Fruit fly (Drosophila melanogaster) whole organism, prepupa: Measurements from ENCODE around the gene Drsl1.

ENCODE experiments used
- Blimp-1 ChIP-seq: fragments of 200-800 bp; sonication (Bioruptor generic); optimal IDR thresholded peaks from 3 replicates; lab custom pipeline; 2017; ENCODE audit warnings: missing biosample characterization, missing genetic modification characterization, mild to moderate bottlenecking, moderate library complexity, missing genetic modification reagents
- CG10631 ChIP-seq: fragments of 200-800 bp; sonication (Bioruptor generic); optimal IDR thresholded peaks from 2 replicates; lab custom pipeline; 2016; ENCODE audit warnings: missing biosample characterization, missing genetic modification characterization
- CG10669 ChIP-seq: fragments of 200-800 bp; sonication (Bioruptor generic); optimal IDR thresholded peaks from 3 replicates; lab custom pipeline; 2018; ENCODE audit warnings: missing biosample characterization, mild to moderate bottlenecking, missing genetic modification characterization, moderate library complexity
- CG11294 ChIP-seq: fragments of 200-800 bp; sonication (Bioruptor generic); IDR thresholded peaks from 2 replicates; pipeline ENCODE4 v1.3.6; 2022; ENCODE audit warnings: missing biosample characterization, missing genetic modification characterization
- CG15336 ChIP-seq: fragments of 200-800 bp; sonication (Bioruptor generic); IDR thresholded peaks from 2 replicates; pipeline ENCODE4 v1.3.6; 2022; ENCODE audit warnings: missing biosample characterization, missing genetic modification characterization
- CG1621 ChIP-seq: fragments of 200-800 bp; sonication (Bioruptor generic); optimal IDR thresholded peaks from 3 replicates; lab custom pipeline; 2018; ENCODE audit warnings: missing biosample characterization, mild to moderate bottlenecking, missing genetic modification characterization
- CG3032 ChIP-seq: fragments of 200-800 bp; optimal IDR thresholded peaks from 2 replicates; lab custom pipeline; 2019; ENCODE audit warnings: missing biosample characterization, mild to moderate bottlenecking, missing genetic modification characterization, moderate library complexity
- CG32006 ChIP-seq: fragments of 200-800 bp; sonication (Bioruptor generic); optimal IDR thresholded peaks from 3 replicates; lab custom pipeline; 2017; ENCODE audit warnings: missing biosample characterization, mild to moderate bottlenecking, missing genetic modification characterization
- CG34406 ChIP-seq: fragments of 200-800 bp; sonication (Bioruptor generic); optimal IDR thresholded peaks from 3 replicates; lab custom pipeline; 2016; ENCODE audit warnings: missing biosample characterization, missing genetic modification characterization
- CG3919 ChIP-seq: fragments of 200-800 bp; sonication (Bioruptor generic); optimal IDR thresholded peaks from 3 replicates; lab custom pipeline; 2016; ENCODE audit warnings: missing biosample characterization, missing genetic modification characterization
- CG4318 ChIP-seq: fragments of 200-800 bp; sonication (Bioruptor generic); optimal IDR thresholded peaks from 3 replicates; lab custom pipeline; 2017; ENCODE audit warnings: missing biosample characterization, mild to moderate bottlenecking, missing genetic modification characterization
- CG6163 ChIP-seq: fragments of 200-800 bp; sonication (Bioruptor generic); IDR thresholded peaks from 3 replicates; pipeline ENCODE4 v1.3.6; 2022; ENCODE audit warnings: missing biosample characterization, missing genetic modification characterization
- CG6276 ChIP-seq: fragments of 200-800 bp; sonication (Bioruptor generic); optimal IDR thresholded peaks from 2 replicates; lab custom pipeline; 2017; ENCODE audit warnings: missing biosample characterization, mild to moderate bottlenecking, missing genetic modification characterization
- CG6792 ChIP-seq: fragments of 200-800 bp; sonication (Bioruptor generic); optimal IDR thresholded peaks from 3 replicates; lab custom pipeline; 2016; ENCODE audit warnings: missing biosample characterization, missing genetic modification characterization
- CG6808 ChIP-seq: fragments of 200-800 bp; sonication (Bioruptor generic); optimal IDR thresholded peaks from 3 replicates; lab custom pipeline; 2017; ENCODE audit warnings: missing biosample characterization, missing genetic modification characterization, mild to moderate bottlenecking, moderate library complexity, missing genetic modification reagents
- CG6854 ChIP-seq: fragments of 200-800 bp; sonication (Bioruptor generic); optimal IDR thresholded peaks from 2 replicates; lab custom pipeline; 2017; ENCODE audit warnings: missing biosample characterization, mild to moderate bottlenecking, missing genetic modification characterization
- CG7368 ChIP-seq: fragments of 200-800 bp; sonication (Bioruptor generic); optimal IDR thresholded peaks from 3 replicates; lab custom pipeline; 2016; ENCODE audit warnings: missing biosample characterization, missing genetic modification characterization
- CG8632 ChIP-seq: fragments of 200-800 bp; sonication (Bioruptor generic); optimal IDR thresholded peaks from 3 replicates; lab custom pipeline; 2016; ENCODE audit warnings: missing biosample characterization, missing genetic modification characterization
- CG9139 ChIP-seq: fragments of 200-800 bp; sonication (Bioruptor generic); optimal IDR thresholded peaks from 3 replicates; lab custom pipeline; 2017; ENCODE audit warnings: missing biosample characterization, mild to moderate bottlenecking, missing genetic modification characterization
- Eip75B ChIP-seq: fragments of 200-800 bp; sonication (Bioruptor generic); optimal IDR thresholded peaks from 3 replicates; lab custom pipeline; 2016; ENCODE audit warnings: missing biosample characterization, missing genetic modification characterization
- Eip93F ChIP-seq: fragments of 200-800 bp; sonication (Bioruptor generic); optimal IDR thresholded peaks from 2 replicates; lab custom pipeline; 2016; ENCODE audit warnings: missing biosample characterization, mild to moderate bottlenecking, missing genetic modification characterization
- Ets21C ChIP-seq: fragments of 200-800 bp; sonication (Bioruptor generic); optimal IDR thresholded peaks from 3 replicates; lab custom pipeline; 2016; ENCODE audit warnings: missing biosample characterization, missing genetic modification characterization
- Ets96B ChIP-seq: fragments of 200-800 bp; optimal IDR thresholded peaks from 2 replicates; lab custom pipeline; 2019; ENCODE audit warnings: missing biosample characterization, mild to moderate bottlenecking, missing genetic modification characterization, moderate library complexity
- Gug ChIP-seq: fragments of 200-800 bp; sonication (Bioruptor generic); IDR thresholded peaks from 2 replicates; pipeline ENCODE4 v1.3.6; 2022; ENCODE audit warnings: missing biosample characterization, missing genetic modification characterization
- Hr38 ChIP-seq: sonication (Bioruptor generic); optimal IDR thresholded peaks from 2 replicates; lab custom pipeline; 2016; ENCODE audit warnings: missing biosample characterization, missing genetic modification characterization
- Lpt ChIP-seq: fragments of 200-800 bp; sonication (Bioruptor generic); optimal IDR thresholded peaks from 3 replicates; lab custom pipeline; 2016; ENCODE audit warnings: missing biosample characterization, missing genetic modification characterization
- Met ChIP-seq: fragments of 200-800 bp; sonication (Bioruptor generic); optimal IDR thresholded peaks from 3 replicates; lab custom pipeline; 2016; ENCODE audit warnings: missing biosample characterization, missing genetic modification characterization
- Smox ChIP-seq: fragments of 200-800 bp; sonication (Bioruptor generic); optimal IDR thresholded peaks from 3 replicates; lab custom pipeline; 2016; ENCODE audit warnings: missing biosample characterization, missing genetic modification characterization
- Sox102F ChIP-seq: fragments of 200-800 bp; sonication (Bioruptor generic); optimal IDR thresholded peaks from 2 replicates; lab custom pipeline; 2016; ENCODE audit warnings: missing biosample characterization, mild to moderate bottlenecking, missing genetic modification characterization
- Sox14 ChIP-seq: fragments of 200-800 bp; sonication (Bioruptor generic); optimal IDR thresholded peaks from 3 replicates; lab custom pipeline; 2016; ENCODE audit warnings: missing biosample characterization, missing genetic modification characterization
- Sox15 ChIP-seq: fragments of 200-800 bp; sonication (Bioruptor generic); optimal IDR thresholded peaks from 3 replicates; lab custom pipeline; 2016; ENCODE audit warnings: missing biosample characterization, missing genetic modification characterization
- dac ChIP-seq: fragments of 200-800 bp; sonication (Bioruptor generic); optimal IDR thresholded peaks from 2 replicates; lab custom pipeline; 2017; ENCODE audit warnings: missing biosample characterization, mild to moderate bottlenecking, missing genetic modification characterization
- esn ChIP-seq: fragments of 200-800 bp; sonication (Bioruptor generic); optimal IDR thresholded peaks from 2 replicates; lab custom pipeline; 2016; ENCODE audit warnings: missing biosample characterization, mild to moderate bottlenecking, missing genetic modification characterization, moderate library complexity
- fd59A ChIP-seq: fragments of 200-800 bp; sonication (Bioruptor generic); optimal IDR thresholded peaks from 2 replicates; lab custom pipeline; 2017; ENCODE audit warnings: missing biosample characterization, mild to moderate bottlenecking, missing genetic modification characterization, missing genetic modification reagents
- fkh ChIP-seq: fragments of 200-800 bp; sonication (Bioruptor generic); optimal IDR thresholded peaks from 3 replicates; lab custom pipeline; 2017; ENCODE audit warnings: missing biosample characterization, mild to moderate bottlenecking, missing genetic modification characterization, moderate library complexity
- lz ChIP-seq: fragments of 200-800 bp; sonication (Bioruptor generic); optimal IDR thresholded peaks from 3 replicates; lab custom pipeline; 2016; ENCODE audit warnings: missing biosample characterization, missing genetic modification characterization
- net ChIP-seq: fragments of 200-800 bp; sonication (Bioruptor generic); optimal IDR thresholded peaks from 3 replicates; lab custom pipeline; 2016; ENCODE audit warnings: missing biosample characterization, missing genetic modification characterization
- pdm3 ChIP-seq: fragments of 200-800 bp; sonication (Bioruptor generic); optimal IDR thresholded peaks from 3 replicates; lab custom pipeline; 2016; ENCODE audit warnings: missing biosample characterization, missing genetic modification characterization
- salr ChIP-seq, 2 experiments: fragments of 200-800 bp; sonication (Bioruptor generic); optimal IDR thresholded peaks; 3 replicates each; lab custom pipeline; 2016 to 2018; ENCODE audit warnings: missing biosample characterization in 2 of 2, missing genetic modification characterization in 2 of 2, mild to moderate bottlenecking in 1 of 2
- ss ChIP-seq, 2 experiments: fragments of 200-800 bp; sonication (Bioruptor generic); optimal IDR thresholded peaks; 2 replicates in 1 of 2; 3 replicates in 1 of 2; lab custom pipeline; 2017 to 2018; ENCODE audit warnings: mild to moderate bottlenecking in 2 of 2, missing biosample characterization in 2 of 2, missing genetic modification characterization in 2 of 2, moderate library complexity in 1 of 2
- svp ChIP-seq: fragments of 200-800 bp; sonication (Bioruptor generic); peaks from one replicate; lab custom pipeline; 2016; ENCODE audit warnings: missing biosample characterization, missing genetic modification characterization
- topi ChIP-seq: fragments of 200-800 bp; sonication (Bioruptor generic); optimal IDR thresholded peaks from 3 replicates; lab custom pipeline; 2016; ENCODE audit warnings: missing biosample characterization, missing genetic modification characterization
- vri ChIP-seq: fragments of 200-800 bp; sonication (Bioruptor generic); optimal IDR thresholded peaks from 3 replicates; lab custom pipeline; 2016; ENCODE audit warnings: missing biosample characterization, mild to moderate bottlenecking, missing genetic modification characterization

Drsl1 gene

dm6 chr3L:3384596-3385436 is 49.2 kb upstream of the Drsl1 start (continued):
- TF ChIP-seq net (peak; percentile 56), lz (GFP tag; lab: Kevin White, UChicago) (peak; percentile 68), Smox (peak; percentile 63), CG8632 (peak; percentile 66), CG34406 (GFP tag; lab: Kevin White, UChicago) (peak; percentile 70), CG6792 (GFP tag; lab: Kevin White, UChicago) (peak; percentile 64), CG3032 (tag; lab: Kevin White, UChicago) (peak; percentile 59), Gug (GFP tag; lab: Robert Waterston, UW) (no peak), Sox15 (GFP tag; lab: Kevin White, UChicago) (peak; percentile 62), salr (GFP tag; optimal IDR thresholded peaks at IDR 0.05; lab: Kevin White, UChicago) (peak; percentile 20 to 85), topi (GFP tag; lab: Kevin White, UChicago) (peak; percentile 75), fkh (GFP tag; lab: Kevin White, UChicago) (no peak), esn (peak; percentile 81), dac (GFP tag; lab: Kevin White, UChicago) (no peak), CG7368 (GFP tag; lab: Kevin White, UChicago) (peak; percentile 26), CG32006 (GFP tag; lab: Kevin White, UChicago) (peak; percentile 85)

dm6 chr3L:3383965-3384595 is 48.5 kb upstream of the Drsl1 start:
- TF ChIP-seq CG6854 (GFP tag; lab: Kevin White, UChicago) (peak; percentile 48), CG1621 (tag; lab: Kevin White, UChicago) (peak; percentile 81), CG9139 (GFP tag; lab: Kevin White, UChicago) (no peak), CG6163 (GFP tag; lab: Robert Waterston, UW) (0 out of 3 replicates have a peak, but pooled peaks have one; percentile 16)
- TF ChIP-seq, all 60 proteins: peak for 3

- peak; percentile 22 for TF ChIP-seq fd59A (GFP tag; lab: Kevin White, UChicago)
- no peak for TF ChIP-seq CG9139 (GFP tag; lab: Kevin White, UChicago)
- TF ChIP-seq ss (GFP tag; optimal IDR thresholded peaks at IDR 0.05; lab: Kevin White, UChicago): peak; percentile 25 to 29
- no peak for TF ChIP-seq Sox102F (GFP tag; lab: Kevin White, UChicago)
- TF ChIP-seq CG7368 (GFP tag; lab: Kevin White, UChicago): peak; percentile 26
- peak; percentile 31 for TF ChIP-seq CG10669
- TF ChIP-seq CG6854 (GFP tag; lab: Kevin White, UChicago): no peak
- TF ChIP-seq Lpt: peak; percentile 51
- no peak for TF ChIP-seq Blimp-1 (GFP tag; lab: Kevin White, UChicago)
- TF ChIP-seq CG10631 (GFP tag; lab: Kevin White, UChicago): peak; percentile 56
- no peak for TF ChIP-seq Eip93F (GFP tag; lab: Kevin White, UChicago)
- peak; percentile 20 for TF ChIP-seq Sox14 (GFP tag; lab: Kevin White, UChicago)
- peak; percentile 34 for TF ChIP-seq CG4318 (GFP tag; lab: Kevin White, UChicago)
- TF ChIP-seq fkh (GFP tag; lab: Kevin White, UChicago): peak; percentile 28
- peak; percentile 82 for TF ChIP-seq CG6163 (GFP tag; lab: Robert Waterston, UW)
- no peak for TF ChIP-seq Smox
- peak; percentile 36 for TF ChIP-seq CG6808
- TF ChIP-seq esn: no peak
- no peak for TF ChIP-seq Ets21C
- TF ChIP-seq CG11294: peak; percentile 58; the same call in 1 of the 2 replicates
- TF ChIP-seq CG3919: peak; percentile 54
- TF ChIP-seq CG8632: peak; percentile 5
- TF ChIP-seq vri (GFP tag; lab: Kevin White, UChicago): no peak
- peak; percentile 54 for TF ChIP-seq Ets96B
- peak; percentile 49 for TF ChIP-seq pdm3 (GFP tag; lab: Kevin White, UChicago)
- peak; percentile 45 for TF ChIP-seq Eip75B
- TF ChIP-seq Hr38 (GFP tag; lab: Kevin White, UChicago): no peak
- TF ChIP-seq svp (GFP tag; lab: Kevin White, UChicago): peak; percentile 45
- peak; percentile 83 for TF ChIP-seq CG15336 (GFP tag; lab: Robert Waterston, UW)
- TF ChIP-seq topi (GFP tag; lab: Kevin White, UChicago): no peak
- TF ChIP-seq dac (GFP tag; lab: Kevin White, UChicago): no peak
- peak; percentile 53 for TF ChIP-seq CG6276 (GFP tag; lab: Kevin White, UChicago)
- no peak for TF ChIP-seq Met (GFP tag; lab: Kevin White, UChicago)
- peak; percentile 36 for TF ChIP-seq net
- TF ChIP-seq CG3032 (tag; lab: Kevin White, UChicago): peak; percentile 45
These were observed 46.9 kb upstream of the Drsl1 start for dm6 chr3L:3382489-3382879.
